Fruit fly (Drosophila melanogaster) whole organism, wandering third instar larva: Measurements from ENCODE around the gene Or24a.

Source experiments
- Abd-B ChIP-seq: fragments of >200 bp; optimal IDR thresholded peaks from 2 replicates; lab custom pipeline; 2017; ENCODE audit warnings: missing biosample characterization, missing genetic modification characterization
- CG32264 ChIP-seq: fragments of 200-800 bp; sonication (Bioruptor generic); optimal IDR thresholded peaks from 2 replicates; lab custom pipeline; 2016; ENCODE audit warnings: missing biosample characterization, missing genetic modification characterization
- CG9705 ChIP-seq: fragments of 200-800 bp; sonication (Bioruptor generic); optimal IDR thresholded peaks from 2 replicates; lab custom pipeline; 2018; ENCODE audit warnings: missing biosample characterization, mild to moderate bottlenecking, missing genetic modification characterization
- CrebA ChIP-seq: fragments of 200-800 bp; sonication (Bioruptor generic); optimal IDR thresholded peaks from 2 replicates; lab custom pipeline; 2016; ENCODE audit warnings: missing biosample characterization, mild to moderate bottlenecking, missing genetic modification characterization, borderline replicate concordance
- Dfd ChIP-seq: fragments of >200 bp; optimal IDR thresholded peaks from 2 replicates; lab custom pipeline; 2017; ENCODE audit warnings: missing biosample characterization, missing genetic modification characterization
- Dif ChIP-seq: fragments of 200-275, 200-300 bp; sonication (Bioruptor generic); optimal IDR thresholded peaks from 2 replicates; lab custom pipeline; 2018; ENCODE audit warnings: missing biosample characterization, missing genetic modification characterization; ENCODE audit not compliant: partially characterized antibody
- GATAd ChIP-seq: sonication (Bioruptor generic); optimal IDR thresholded peaks from 2 replicates; lab custom pipeline; 2016; ENCODE audit warnings: missing biosample characterization, missing genetic modification characterization
- HLH106 ChIP-seq: fragments of 200-800 bp; optimal IDR thresholded peaks from 3 replicates; lab custom pipeline; 2019; ENCODE audit warnings: missing biosample characterization, mild to moderate bottlenecking, missing genetic modification characterization, moderate library complexity
- Hnf4 ChIP-seq: fragments of 200-800 bp; sonication (Bioruptor generic); optimal IDR thresholded peaks from 2 replicates; lab custom pipeline; 2016; ENCODE audit warnings: missing biosample characterization, mild to moderate bottlenecking, missing genetic modification characterization
- Hr78 ChIP-seq: fragments of >200 bp; optimal IDR thresholded peaks from 2 replicates; lab custom pipeline; 2017; ENCODE audit warnings: missing biosample characterization, missing genetic modification characterization
- Hr83 ChIP-seq: fragments of 200-300 bp; sonication (Bioruptor generic); optimal IDR thresholded peaks from 2 replicates; lab custom pipeline; 2016; ENCODE audit warnings: missing biosample characterization, mild to moderate bottlenecking, missing genetic modification characterization, moderate library complexity; ENCODE audit not compliant: poor library complexity, severe bottlenecking
- Jra ChIP-seq: sonication (Bioruptor generic); optimal IDR thresholded peaks from 2 replicates; lab custom pipeline; 2016; ENCODE audit warnings: missing biosample characterization, missing genetic modification characterization
- Mio ChIP-seq: sonication (Bioruptor generic); optimal IDR thresholded peaks from 2 replicates; lab custom pipeline; 2016; ENCODE audit warnings: missing biosample characterization, missing genetic modification characterization
- Myc ChIP-seq: fragments of >200 bp; optimal IDR thresholded peaks from 2 replicates; lab custom pipeline; 2017
- N ChIP-seq: fragments of >200 bp; optimal IDR thresholded peaks from 2 replicates; lab custom pipeline; 2018; ENCODE audit warnings: missing biosample characterization, missing external identifiers, missing genetic modification characterization
- OdsH ChIP-seq: fragments of 200-800 bp; sonication (Bioruptor generic); optimal IDR thresholded peaks from 2 replicates; lab custom pipeline; 2016; ENCODE audit warnings: missing biosample characterization, mild to moderate bottlenecking, missing genetic modification characterization
- Rel ChIP-seq, 2 experiments: fragments of 200-800 bp; sonication (Bioruptor generic) in 1 of 2; optimal IDR thresholded peaks; 2 replicates in 1 of 2; 3 replicates in 1 of 2; lab custom pipeline; 2016 to 2019; ENCODE audit warnings: mild to moderate bottlenecking in 2 of 2, missing biosample characterization in 2 of 2, missing genetic modification characterization in 2 of 2, moderate library complexity in 1 of 2
- Sp1 ChIP-seq: fragments of 200-800 bp; sonication (Bioruptor generic); optimal IDR thresholded peaks from 3 replicates; lab custom pipeline; 2019; ENCODE audit warnings: missing biosample characterization, mild to moderate bottlenecking, missing genetic modification characterization, moderate library complexity
- Vsx2 ChIP-seq: fragments of 200-300, 225-300 bp; sonication (Bioruptor generic); optimal IDR thresholded peaks from 2 replicates; lab custom pipeline; 2018; ENCODE audit warnings: missing biosample characterization, missing genetic modification characterization; ENCODE audit not compliant: partially characterized antibody
- br ChIP-seq: fragments of 200-800 bp; sonication (Bioruptor generic); optimal IDR thresholded peaks from 2 replicates; lab custom pipeline; 2016; ENCODE audit warnings: missing biosample characterization, missing genetic modification characterization
- brk ChIP-seq: fragments of 200-800 bp; sonication (Bioruptor generic); optimal IDR thresholded peaks from 2 replicates; lab custom pipeline; 2016; ENCODE audit warnings: missing biosample characterization, mild to moderate bottlenecking, missing genetic modification characterization
- dl ChIP-seq, 2 experiments: fragments of 175-275, 200-275 bp in 1 of 2; fragments of 200-275 bp in 1 of 2; sonication (Bioruptor generic); optimal IDR thresholded peaks; lab custom pipeline; 2018; ENCODE audit warnings: mild to moderate bottlenecking in 2 of 2, missing biosample characterization in 2 of 2, missing genetic modification characterization in 2 of 2, moderate library complexity in 2 of 2; ENCODE audit not compliant: partially characterized antibody in 2 of 2, insufficient read depth in 1 of 2
- dmrt93B ChIP-seq: fragments of 200-800 bp; sonication (Bioruptor generic); optimal IDR thresholded peaks from 2 replicates; lab custom pipeline; 2018; ENCODE audit warnings: missing biosample characterization, mild to moderate bottlenecking, missing genetic modification characterization
- dsf ChIP-seq: sonication (Bioruptor generic); optimal IDR thresholded peaks from 2 replicates; lab custom pipeline; 2016; ENCODE audit warnings: missing biosample characterization, missing genetic modification characterization, borderline replicate concordance
- ey ChIP-seq: fragments of 200-800 bp; sonication (Bioruptor generic); optimal IDR thresholded peaks from 2 replicates; lab custom pipeline; 2016; ENCODE audit warnings: missing biosample characterization, missing genetic modification characterization
- foxo ChIP-seq, 2 experiments: fragments of 200-800 bp; sonication (Bioruptor generic); optimal IDR thresholded peaks; 2 replicates in 1 of 2; 3 replicates in 1 of 2; lab custom pipeline; 2016 to 2017; ENCODE audit warnings: missing biosample characterization in 2 of 2, missing genetic modification characterization in 2 of 2
- fru ChIP-seq: fragments of 200-800 bp; sonication (Bioruptor generic); optimal IDR thresholded peaks from 3 replicates; lab custom pipeline; 2016; ENCODE audit warnings: missing biosample characterization, mild to moderate bottlenecking, missing genetic modification characterization
- h ChIP-seq: fragments of 200-800 bp; sonication (Bioruptor generic); optimal IDR thresholded peaks from 3 replicates; lab custom pipeline; 2016; ENCODE audit warnings: missing biosample characterization, mild to moderate bottlenecking, missing genetic modification characterization
- jim ChIP-seq: fragments of 175-275, 200-325 bp; sonication (Bioruptor generic); optimal IDR thresholded peaks from 2 replicates; lab custom pipeline; 2016; ENCODE audit warnings: missing biosample characterization, mild to moderate bottlenecking, missing genetic modification characterization
- lola ChIP-seq: fragments of >200 bp; optimal IDR thresholded peaks from 2 replicates; lab custom pipeline; 2017; ENCODE audit warnings: missing biosample characterization, missing genetic modification characterization
- pan ChIP-seq: fragments of >200 bp; optimal IDR thresholded peaks from 2 replicates; lab custom pipeline; 2017
- psq ChIP-seq: fragments of 200-800 bp; sonication (Bioruptor generic); optimal IDR thresholded peaks from 3 replicates; lab custom pipeline; 2017; ENCODE audit warnings: missing biosample characterization, mild to moderate bottlenecking, missing genetic modification characterization, moderate library complexity
- rgr ChIP-seq: fragments of 200-800 bp; sonication (Bioruptor generic); optimal IDR thresholded peaks from 3 replicates; lab custom pipeline; 2016; ENCODE audit warnings: missing biosample characterization, mild to moderate bottlenecking, missing genetic modification characterization
- sage ChIP-seq: fragments of 200-800 bp; sonication (Bioruptor generic); optimal IDR thresholded peaks from 2 replicates; lab custom pipeline; 2016; ENCODE audit warnings: missing biosample characterization, mild to moderate bottlenecking, missing genetic modification characterization
- sv ChIP-seq: fragments of 200-800 bp; sonication (Bioruptor generic); optimal IDR thresholded peaks from 3 replicates; lab custom pipeline; 2016; ENCODE audit warnings: missing biosample characterization, missing genetic modification characterization
- tai ChIP-seq: sonication (Bioruptor generic); optimal IDR thresholded peaks from 2 replicates; lab custom pipeline; 2016; ENCODE audit warnings: missing biosample characterization, missing genetic modification characterization
- usp ChIP-seq: fragments of >200 bp; optimal IDR thresholded peaks from 2 replicates; lab custom pipeline; 2017; ENCODE audit warnings: missing biosample characterization, missing genetic modification characterization
- woc ChIP-seq: sonication (Bioruptor generic); optimal IDR thresholded peaks from 2 replicates; lab custom pipeline; 2016; ENCODE audit warnings: missing biosample characterization, mild to moderate bottlenecking, missing genetic modification characterization

Gene Or24a

dm6 chr2L:4146317-4146716, 19.6 kb downstream of the Or24a start:
- TF ChIP-seq h (GFP tag; lab: Kevin White, UChicago) = peak; percentile 19
- TF ChIP-seq CrebA (GFP tag; lab: Kevin White, UChicago) = no peak
- peak; percentile 13 for TF ChIP-seq fru (GFP tag; lab: Kevin White, UChicago)
- peak in 1 of 2 experiments; percentile 30 for TF ChIP-seq foxo (GFP tag; optimal IDR thresholded peaks at IDR 0.05; lab: Kevin White, UChicago)
- no peak for TF ChIP-seq OdsH (GFP tag; lab: Kevin White, UChicago)
- no peak for TF ChIP-seq Myc (lab: Kevin White, UChicago)
- TF ChIP-seq, all 38 proteins: peak for 3

dm6 chr2L:4133960-4134359, 32.0 kb downstream of the Or24a start:
- TF ChIP-seq psq (no peak), HLH106 (tag; lab: Kevin White, UChicago) (no peak), Hnf4 (GFP tag; lab: Kevin White, UChicago) (no peak), sv (GFP tag; lab: Kevin White, UChicago) (no peak), OdsH (GFP tag; lab: Kevin White, UChicago) (no peak), Dif (GFP tag; lab: Kevin White, UChicago) (no peak), h (GFP tag; lab: Kevin White, UChicago) (no peak), Abd-B (GFP tag; lab: Kevin White, UChicago) (no peak), dsf (GFP tag; lab: Kevin White, UChicago) (no peak), lola (GFP tag; lab: Kevin White, UChicago) (no peak), pan (lab: Kevin White, UChicago) (no peak), Rel (GFP tag; optimal IDR thresholded peaks at IDR 0.05; lab: Kevin White, UChicago) (no peak), Rel (tag; optimal IDR thresholded peaks at IDR 0.05; lab: Kevin White, UChicago) (no peak), Myc (lab: Kevin White, UChicago) (no peak), N (GFP tag; lab: Kevin White, UChicago) (no peak)
- TF ChIP-seq, all 38 proteins: peak for 0

DNA sequence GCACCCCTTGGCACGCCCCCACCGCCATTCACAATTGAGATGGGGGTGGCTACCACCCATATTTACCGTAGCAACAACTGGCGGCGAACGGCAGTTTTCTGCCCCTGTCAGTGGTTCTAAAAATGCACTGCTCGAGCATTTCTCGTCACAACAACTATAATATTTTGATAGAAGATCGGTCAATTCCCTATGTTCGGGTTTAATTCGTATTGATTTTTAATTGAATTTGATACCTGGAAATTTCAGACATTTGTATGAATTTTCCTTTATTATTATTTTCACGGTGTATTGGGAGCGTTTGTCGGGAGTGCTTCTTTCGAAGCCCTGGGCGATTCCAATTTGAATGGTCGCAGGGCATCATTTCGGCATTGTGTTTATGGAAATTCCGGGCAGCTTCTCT, 32.9 kb downstream of the Or24a start:
- TF ChIP-seq sv (GFP tag; lab: Kevin White, UChicago) = peak; percentile 42
- TF ChIP-seq rgr (GFP tag; lab: Kevin White, UChicago) = peak; percentile 21
- no peak for TF ChIP-seq Rel (GFP tag; optimal IDR thresholded peaks at IDR 0.05; lab: Kevin White, UChicago)
- no peak for TF ChIP-seq Rel (tag; optimal IDR thresholded peaks at IDR 0.05; lab: Kevin White, UChicago)
- TF ChIP-seq psq = no peak
- TF ChIP-seq HLH106 (tag; lab: Kevin White, UChicago) = peak; percentile 26
- no peak for TF ChIP-seq Dfd (GFP tag; lab: Kevin White, UChicago)
- peak; percentile 14 for TF ChIP-seq fru (GFP tag; lab: Kevin White, UChicago)
- TF ChIP-seq Dif (GFP tag; lab: Kevin White, UChicago) = no peak
- no peak for TF ChIP-seq ey (GFP tag; lab: Kevin White, UChicago)
- TF ChIP-seq Myc (lab: Kevin White, UChicago) = no peak
- TF ChIP-seq sage (GFP tag; lab: Kevin White, UChicago) = no peak
- no peak for TF ChIP-seq Hr83 (GFP tag; lab: Kevin White, UChicago)
- TF ChIP-seq foxo (GFP tag; optimal IDR thresholded peaks at IDR 0.05; lab: Kevin White, UChicago) = peak in 1 of 2 experiments; percentile 41
- no peak for TF ChIP-seq usp
- no peak for TF ChIP-seq N (GFP tag; lab: Kevin White, UChicago)
- no peak for TF ChIP-seq OdsH (GFP tag; lab: Kevin White, UChicago)
- no peak for TF ChIP-seq Hr78 (GFP tag; lab: Kevin White, UChicago)
- no peak for TF ChIP-seq pan (lab: Kevin White, UChicago)
- no peak for TF ChIP-seq Abd-B (GFP tag; lab: Kevin White, UChicago)
- TF ChIP-seq brk (GFP tag; lab: Kevin White, UChicago) = no peak
- no peak for TF ChIP-seq GATAd
- TF ChIP-seq dsf (GFP tag; lab: Kevin White, UChicago) = no peak
- no peak for TF ChIP-seq CrebA (GFP tag; lab: Kevin White, UChicago)
- TF ChIP-seq dmrt93B (GFP tag; lab: Kevin White, UChicago) = no peak
- TF ChIP-seq Sp1 = no peak
- TF ChIP-seq h (GFP tag; lab: Kevin White, UChicago) = peak; percentile 38
- TF ChIP-seq Vsx2 (GFP tag; lab: Kevin White, UChicago) = no peak
- TF ChIP-seq Jra = no peak
- TF ChIP-seq dl (GFP tag; optimal IDR thresholded peaks at IDR 0.05; lab: Kevin White, UChicago; ENCODE audit: insufficient read depth in 1 of 2, partially characterized antibody in 2 of 2) = no peak
- TF ChIP-seq tai (GFP tag; lab: Kevin White, UChicago) = no peak
- TF ChIP-seq br (GFP tag; lab: Kevin White, UChicago) = no peak
- no peak for TF ChIP-seq woc (GFP tag; lab: Kevin White, UChicago)
- peak; percentile 8 for TF ChIP-seq Hnf4 (GFP tag; lab: Kevin White, UChicago)
- TF ChIP-seq CG9705 (GFP tag; lab: Kevin White, UChicago) = no peak
- no peak for TF ChIP-seq jim (GFP tag; lab: Kevin White, UChicago)
- TF ChIP-seq Mio (GFP tag; lab: Kevin White, UChicago) = no peak
- no peak for TF ChIP-seq lola (GFP tag; lab: Kevin White, UChicago)
- no peak for TF ChIP-seq CG32264 (GFP tag; lab: Kevin White, UChicago)
